Worm (Caenorhabditis elegans) whole organism, L1 larva: Measurements from ENCODE around the gene nlp-22.

Experiments used
- blmp-1 ChIP-seq: fragments of 150-350 bp; optimal IDR thresholded peaks from 2 replicates; lab custom pipeline; 2014; ENCODE audit warnings: missing biosample characterization, missing genetic modification characterization
- efl-3 ChIP-seq: fragments of 200-800 bp; sonication (Bioruptor generic); optimal IDR thresholded peaks from 2 replicates; lab custom pipeline; 2018; ENCODE audit warnings: mild to moderate bottlenecking, missing genetic modification characterization, missing compliant biosample characterization

nlp-22 gene

ce11 chrX:2294198-2294800 is 47.6 kb downstream of the nlp-22 start, which contains the start of gene T10H10.2:
T10H10.2 (plus strand) TSS chrX:2294750.
- TF ChIP-seq blmp-1 (tag; lab: Kevin White, UChicago) (peak; percentile 51), efl-3 (GFP tag; lab: Kevin White, UChicago) (no peak)
